1 fruit fly cellular context compared by ENCODE assay signal in genomic region chr3L:18101421-18101996, dm6.
TF ChIP-seq lines count a peak whose summit lies in the region.

No protein-coding gene starts in this region.

TF ChIP-seq in whole organism, embryonic, 481 proteins besides CTCF, POLR2A, EP300 and RAD21 (continued from another document):
- TF ChIP-seq al (GFP tag; IDR thresholded peaks at IDR 0.05; lab: Robert Waterston, UW) (no peak), lov (optimal IDR thresholded peaks at IDR 0.05; lab: Kevin White, UChicago) (no peak), lov (GFP tag; IDR thresholded peaks at IDR 0.05; lab: Robert Waterston, UW) (0 out of 3 replicates have a peak, but pooled peaks have one; percentile 14), ken (GFP tag; IDR thresholded peaks at IDR 0.05; lab: Robert Waterston, UW) (no peak), dmrt99B (tag; optimal IDR thresholded peaks at IDR 0.05; lab: Kevin White, UChicago) (peak; percentile 27), ttk (GFP tag; IDR thresholded peaks at IDR 0.05; lab: Robert Waterston, UW) (0 out of 2 replicates have a peak, but pooled peaks have one; percentile 4), Scr (GFP tag; IDR thresholded peaks at IDR 0.05; lab: Robert Waterston, UW; ENCODE audit: partially characterized antibody) (no peak), oc (tag; optimal IDR thresholded peaks at IDR 0.05; lab: Kevin White, UChicago) (peak; percentile 34), ci (GFP tag; IDR thresholded peaks at IDR 0.05; lab: Robert Waterston, UW) (0 out of 3 replicates have a peak, but pooled peaks have one; percentile 40), HLHmδ (GFP tag; optimal IDR thresholded peaks at IDR 0.05; lab: Kevin White, UChicago) (peak; percentile 17), CG11696 (GFP tag; IDR thresholded peaks at IDR 0.05; lab: Robert Waterston, UW) (0 out of 2 replicates have a peak, but pooled peaks have one; percentile 12), sens (GFP tag; lab: Kevin White, UChicago) (peak; percentile 86), Deaf1 (tag; optimal IDR thresholded peaks at IDR 0.05; lab: Kevin White, UChicago) (no peak), stc (GFP tag; IDR thresholded peaks at IDR 0.05; lab: Robert Waterston, UW) (0 out of 2 replicates have a peak, but pooled peaks have one; percentile 26), C15 (GFP tag; IDR thresholded peaks at IDR 0.05; lab: Robert Waterston, UW) (no peak), CG31441 (GFP tag; IDR thresholded peaks at IDR 0.05; lab: Robert Waterston, UW) (no peak; the same call in 1 of the 2 replicates), grau (tag; optimal IDR thresholded peaks at IDR 0.05; lab: Kevin White, UChicago) (no peak), btn (GFP tag; optimal IDR thresholded peaks at IDR 0.05; lab: Kevin White, UChicago) (no peak), CG17359 (tag; optimal IDR thresholded peaks at IDR 0.05; lab: Kevin White, UChicago) (peak; percentile 15)
